Worm (Caenorhabditis elegans) whole organism, young adult: ENCODE data around the gene rad-23.

ENCODE experiments used
- C06A6.2 ChIP-seq: fragments of 200-800 bp; sonication (Bioruptor generic); conservative IDR thresholded peaks from 2 replicates; pipeline ENCODE4 v1.3.6; 2022; ENCODE audit warnings: missing genetic modification characterization, missing compliant biosample characterization
- K11D2.4 ChIP-seq: fragments of 200-800 bp; sonication (Bioruptor generic); IDR thresholded peaks from 2 replicates; pipeline ENCODE4 v1.3.6; 2022; ENCODE audit warnings: missing genetic modification reagents, missing genetic modification characterization, missing compliant biosample characterization
- K12H6.12 ChIP-seq: fragments of 200-800 bp; sonication (Bioruptor generic); optimal IDR thresholded peaks from 2 replicates; lab custom pipeline; 2018; ENCODE audit warnings: mild to moderate bottlenecking, missing genetic modification characterization, missing compliant biosample characterization
- T26A5.8 ChIP-seq: sonication (generic microtip); optimal IDR thresholded peaks from 2 replicates; lab custom pipeline; 2016; ENCODE audit warnings: missing genetic modification characterization, missing compliant biosample characterization
- ZK185.1 ChIP-seq: sonication (generic microtip); optimal IDR thresholded peaks from 2 replicates; lab custom pipeline; 2016; ENCODE audit warnings: mild to moderate bottlenecking, missing genetic modification characterization, missing compliant biosample characterization; ENCODE audit not compliant: poor library complexity, severe bottlenecking
- akir-1 ChIP-seq: fragments of 200-800 bp; sonication (Bioruptor generic); optimal IDR thresholded peaks from 2 replicates; lab custom pipeline; 2018; ENCODE audit warnings: mild to moderate bottlenecking, missing genetic modification characterization, moderate library complexity, missing compliant biosample characterization
- ama-1 ChIP-seq, 3 experiments: fragments of 150-350 bp in 1 of 3; sonication (generic microtip) in 2 of 3; optimal IDR thresholded peaks; 2 replicates each; lab custom pipeline; 2014 to 2018; ENCODE audit warnings: missing biosample characterization in 2 of 3, missing genetic modification characterization in 2 of 3, missing genetic modification reagents in 2 of 3
- aptf-3 ChIP-seq: fragments of 200-800 bp; sonication (Bioruptor generic); IDR thresholded peaks from 2 replicates; pipeline ENCODE4 v1.3.6; 2022; ENCODE audit warnings: missing genetic modification characterization, missing compliant biosample characterization
- athp-1 ChIP-seq: sonication (generic microtip); optimal IDR thresholded peaks from 2 replicates; lab custom pipeline; 2017; ENCODE audit warnings: mild to moderate bottlenecking, missing genetic modification characterization, missing compliant biosample characterization
- attf-3 ChIP-seq: fragments of 200-800 bp; sonication (Bioruptor generic); conservative IDR thresholded peaks from 2 replicates; pipeline ENCODE4 v1.3.6; 2022; ENCODE audit warnings: missing genetic modification reagents, missing genetic modification characterization, missing compliant biosample characterization
- bed-2 ChIP-seq: fragments of 200-800 bp; sonication (Bioruptor generic); IDR thresholded peaks from 2 replicates; pipeline ENCODE4 v1.3.6; 2022; ENCODE audit warnings: missing genetic modification reagents, missing genetic modification characterization, missing compliant biosample characterization
- ccch-3 ChIP-seq: fragments of 200-800 bp; sonication (Bioruptor generic); optimal IDR thresholded peaks from 2 replicates; lab custom pipeline; 2018; ENCODE audit warnings: mild to moderate bottlenecking, missing genetic modification characterization, missing compliant biosample characterization
- cebp-1 ChIP-seq, 2 experiments: fragments of 200-800 bp in 1 of 2; sonication (Bioruptor generic) in 1 of 2; sonication (generic microtip) in 1 of 2; IDR thresholded peaks in 1 of 2; optimal IDR thresholded peaks in 1 of 2; 2 replicates each; pipeline versions ENCODE4 v1.3.6 to Lab custom; 2017 to 2022; ENCODE audit warnings: missing compliant biosample characterization in 2 of 2, missing genetic modification characterization in 2 of 2, mild to moderate bottlenecking in 1 of 2, missing genetic modification reagents in 1 of 2, moderate library complexity in 1 of 2
- ceh-27 ChIP-seq: fragments of 200-800 bp; sonication (Bioruptor generic); optimal IDR thresholded peaks from 2 replicates; lab custom pipeline; 2018; ENCODE audit warnings: mild to moderate bottlenecking, missing genetic modification characterization, moderate library complexity, missing compliant biosample characterization
- ceh-40 ChIP-seq: fragments of 200-800 bp; sonication (Bioruptor generic); IDR thresholded peaks from 2 replicates; pipeline ENCODE4 v1.3.6; 2022; ENCODE audit warnings: missing genetic modification characterization, missing compliant biosample characterization
- ceh-79 ChIP-seq: sonication (generic microtip); optimal IDR thresholded peaks from 2 replicates; lab custom pipeline; 2017; ENCODE audit warnings: mild to moderate bottlenecking, missing genetic modification characterization, missing compliant biosample characterization
- chd-7 ChIP-seq: sonication (generic microtip); optimal IDR thresholded peaks from 2 replicates; lab custom pipeline; 2016; ENCODE audit warnings: mild to moderate bottlenecking, missing genetic modification characterization, moderate library complexity, missing compliant biosample characterization
- die-1 ChIP-seq: sonication (generic microtip); optimal IDR thresholded peaks from 2 replicates; lab custom pipeline; 2016; ENCODE audit warnings: missing genotype, mild to moderate bottlenecking, missing genetic modification characterization, missing compliant biosample characterization
- efl-1 ChIP-seq: fragments of 150-350 bp; optimal IDR thresholded peaks from 2 replicates; lab custom pipeline; 2014; ENCODE audit warnings: missing biosample characterization, missing genetic modification reagents, missing genetic modification characterization
- egl-44 ChIP-seq: fragments of 200-800 bp; sonication (Bioruptor generic); IDR thresholded peaks from 2 replicates; pipeline ENCODE4 v1.3.6; 2022; ENCODE audit warnings: missing genetic modification reagents, missing genetic modification characterization, missing compliant biosample characterization
- egrh-3 ChIP-seq: fragments of 200-800 bp; sonication (Bioruptor generic); IDR thresholded peaks from 2 replicates; pipeline ENCODE4 v1.3.6; 2022; ENCODE audit warnings: missing genetic modification reagents, missing genetic modification characterization, missing compliant biosample characterization
- hsf-1 ChIP-seq: fragments of 200-800 bp; sonication (Bioruptor generic); IDR thresholded peaks from 2 replicates; pipeline ENCODE4 v1.3.6; 2022; ENCODE audit warnings: missing genetic modification reagents, missing genetic modification characterization, missing compliant biosample characterization
- let-526 ChIP-seq: fragments of 200-800 bp; sonication (Bioruptor generic); IDR thresholded peaks from 2 replicates; pipeline ENCODE4 v1.3.6; 2022; ENCODE audit warnings: missing genetic modification reagents, missing genetic modification characterization, missing compliant biosample characterization
- let-607 ChIP-seq, 2 experiments: fragments of 200-800 bp in 1 of 2; sonication (Bioruptor generic) in 1 of 2; sonication (generic microtip) in 1 of 2; optimal IDR thresholded peaks; 2 replicates each; lab custom pipeline; 2016 to 2018; ENCODE audit warnings: mild to moderate bottlenecking in 2 of 2, missing compliant biosample characterization in 2 of 2, missing genetic modification characterization in 2 of 2, moderate library complexity in 2 of 2, missing genotype in 1 of 2
- lin-26 ChIP-seq: fragments of 200-800 bp; sonication (Bioruptor generic); IDR thresholded peaks from 2 replicates; pipeline ENCODE4 v1.3.6; 2022; ENCODE audit warnings: missing genetic modification reagents, missing genetic modification characterization, missing compliant biosample characterization
- lin-35 ChIP-seq, 3 experiments: fragments of 150-350 bp in 2 of 3; sonication (generic microtip) in 1 of 3; optimal IDR thresholded peaks; 2 replicates each; lab custom pipeline; 2014 to 2018; ENCODE audit warnings: missing biosample characterization in 3 of 3, missing genetic modification characterization in 3 of 3, missing genetic modification reagents in 3 of 3
- lin-54 ChIP-seq: fragments of 200-800 bp; sonication (Bioruptor generic); optimal IDR thresholded peaks from 2 replicates; lab custom pipeline; 2018; ENCODE audit warnings: mild to moderate bottlenecking, missing genetic modification characterization, missing compliant biosample characterization
- lsl-1 ChIP-seq: fragments of 200-800 bp; sonication (Bioruptor generic); optimal IDR thresholded peaks from 2 replicates; lab custom pipeline; 2018; ENCODE audit warnings: mild to moderate bottlenecking, missing genetic modification characterization, moderate library complexity, missing compliant biosample characterization
- madf-10 ChIP-seq: sonication (generic microtip); optimal IDR thresholded peaks from 2 replicates; lab custom pipeline; 2016; ENCODE audit warnings: mild to moderate bottlenecking, missing genetic modification characterization, missing compliant biosample characterization
- mcd-1 ChIP-seq: fragments of 200-800 bp; sonication (Bioruptor generic); IDR thresholded peaks from 2 replicates; pipeline ENCODE4 v1.3.6; 2022; ENCODE audit warnings: missing genetic modification reagents, missing genetic modification characterization, missing compliant biosample characterization
- nfya-1 ChIP-seq: sonication (generic microtip); optimal IDR thresholded peaks from 2 replicates; lab custom pipeline; 2017; ENCODE audit warnings: antibody characterized with exemption, missing compliant biosample characterization, missing genetic modification characterization, borderline replicate concordance; ENCODE audit not compliant: insufficient read depth
- nfyb-1 ChIP-seq: fragments of 200-800 bp; sonication (Bioruptor generic); IDR thresholded peaks from 2 replicates; pipeline ENCODE4 v1.3.6; 2022; ENCODE audit warnings: missing genetic modification reagents, missing genetic modification characterization, missing compliant biosample characterization
- nhr-90 ChIP-seq: sonication (generic microtip); optimal IDR thresholded peaks from 2 replicates; lab custom pipeline; 2016; ENCODE audit warnings: missing genotype, mild to moderate bottlenecking, missing genetic modification characterization, missing compliant biosample characterization
- pbrm-1 ChIP-seq: fragments of 200-800 bp; sonication (Bioruptor generic); IDR thresholded peaks from 2 replicates; pipeline ENCODE4 v1.3.6; 2022; ENCODE audit warnings: missing genetic modification reagents, missing genetic modification characterization, missing compliant biosample characterization
- rcor-1 ChIP-seq: fragments of 200-800 bp; sonication (Bioruptor generic); IDR thresholded peaks from 2 replicates; pipeline ENCODE4 v1.3.6; 2022; ENCODE audit warnings: missing genetic modification reagents, missing genetic modification characterization, missing compliant biosample characterization
- rpc-1 ChIP-seq, 2 experiments: fragments of 150-350 bp in 1 of 2; sonication (generic microtip) in 1 of 2; optimal IDR thresholded peaks; 2 replicates each; lab custom pipeline; 2014 to 2018; ENCODE audit warnings: missing biosample characterization in 1 of 2, missing genetic modification characterization in 1 of 2, missing genetic modification reagents in 1 of 2, missing genotype in 1 of 2
- snpc-3.4 ChIP-seq: sonication (generic microtip); optimal IDR thresholded peaks from 2 replicates; lab custom pipeline; 2017; ENCODE audit warnings: missing genetic modification characterization, mild to moderate bottlenecking, missing compliant biosample characterization, antibody characterized with exemption, moderate library complexity, missing genotype, missing genetic modification reagents
- snpc-4 ChIP-seq, 5 experiments: fragments of 150-350 bp in 1 of 5; sonication (generic microtip) in 4 of 5; optimal IDR thresholded peaks; 2 replicates each; lab custom pipeline; 2014 to 2018; ENCODE audit warnings: missing genetic modification characterization in 5 of 5, missing biosample characterization in 3 of 5, antibody characterized with exemption in 2 of 5, mild to moderate bottlenecking in 2 of 5, missing compliant biosample characterization in 2 of 5, missing genotype in 2 of 5, moderate library complexity in 2 of 5, missing genetic modification reagents in 1 of 5
- somi-1 ChIP-seq: fragments of 200-800 bp; sonication (Bioruptor generic); optimal IDR thresholded peaks from 2 replicates; lab custom pipeline; 2018; ENCODE audit warnings: mild to moderate bottlenecking, missing genetic modification characterization, missing compliant biosample characterization
- tbp1 ChIP-seq: fragments of 200-800 bp; sonication (Bioruptor generic); optimal IDR thresholded peaks from 2 replicates; lab custom pipeline; 2018; ENCODE audit warnings: mild to moderate bottlenecking, missing genetic modification characterization, missing compliant biosample characterization
- zfh-2 ChIP-seq: fragments of 200-800 bp; sonication (Bioruptor generic); conservative IDR thresholded peaks from 2 replicates; pipeline ENCODE4 v1.3.6; 2022; ENCODE audit warnings: missing genetic modification reagents, missing genetic modification characterization, missing compliant biosample characterization
- zim-3 ChIP-seq: sonication (generic microtip); optimal IDR thresholded peaks from 2 replicates; lab custom pipeline; 2017; ENCODE audit warnings: mild to moderate bottlenecking, missing genetic modification characterization, moderate library complexity, missing compliant biosample characterization
- ztf-26 ChIP-seq: sonication (generic microtip); optimal IDR thresholded peaks from 2 replicates; lab custom pipeline; 2017; ENCODE audit warnings: missing genetic modification characterization, missing compliant biosample characterization

rad-23 gene

DNA sequence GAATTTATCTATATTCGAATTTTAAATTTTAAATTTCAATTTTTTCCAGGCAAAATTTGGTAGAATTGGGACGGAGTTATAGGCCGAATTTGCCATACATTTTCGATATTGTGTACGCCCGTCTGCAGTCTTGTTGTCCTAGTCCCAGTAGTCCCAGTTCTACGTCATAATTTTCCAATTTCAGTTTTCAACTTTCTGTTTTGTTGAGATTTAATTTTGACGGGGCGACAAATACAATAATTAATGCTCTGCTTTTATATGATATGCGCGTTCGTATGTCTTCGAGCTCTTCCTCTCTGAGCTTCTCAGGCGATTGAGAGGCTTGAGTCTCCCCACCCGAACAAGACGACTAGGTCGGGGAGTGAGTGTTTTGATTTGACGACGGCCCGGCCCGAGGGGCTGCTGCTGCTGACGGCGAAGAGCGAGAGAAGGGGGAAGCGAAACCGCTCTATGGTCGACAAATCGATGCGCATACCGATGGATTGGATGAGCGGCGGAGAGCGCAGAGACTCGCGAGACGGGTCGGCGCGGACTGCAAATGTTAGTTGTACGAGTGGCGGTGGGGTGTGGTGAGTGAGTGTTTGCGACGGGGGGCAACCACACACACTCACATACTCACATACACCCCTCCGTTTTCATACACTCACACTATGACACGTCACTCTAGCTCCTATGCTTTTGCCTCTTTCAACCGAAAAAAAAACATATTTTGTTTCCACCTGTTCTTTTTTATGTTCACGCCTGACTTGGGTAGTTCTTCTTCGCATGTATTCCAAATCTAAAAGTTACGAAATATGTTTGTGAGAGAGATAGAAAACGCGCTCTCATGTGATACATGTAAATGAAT lies 17.6 kb downstream of the rad-23 start (continued):
- 0 out of 2 replicates have a peak, but pooled peaks have one; percentile 5 for TF ChIP-seq ceh-40 (GFP tag; lab: Robert Waterston, UW)
- peak; percentile 76 for TF ChIP-seq mcd-1 (GFP tag; lab: Robert Waterston, UW)
- peak; percentile 69; the same call in 1 of the 2 replicates for TF ChIP-seq pbrm-1 (GFP tag; lab: Robert Waterston, UW)
- TF ChIP-seq nfyb-1 (GFP tag; lab: Robert Waterston, UW) = peak; percentile 82
- no peak for TF ChIP-seq efl-1
- TF ChIP-seq lin-54 = peak; percentile 14
- TF ChIP-seq K12H6.12 (tag; lab: Kevin White, UChicago) = peak; percentile 81
- no peak for TF ChIP-seq akir-1
- no peak for TF ChIP-seq egl-44 (GFP tag; lab: Robert Waterston, UW)
- TF ChIP-seq C06A6.2 (GFP tag; lab: Robert Waterston, UW) = 0 out of 2 replicates have a peak, but pooled peaks have one; percentile 13
- peak; percentile 55 for TF ChIP-seq tbp1
- TF ChIP-seq zim-3 (tag; lab: Kevin White, UChicago) = peak; percentile 28
- TF ChIP-seq egrh-3 (GFP tag; lab: Robert Waterston, UW) = peak; percentile 95
- TF ChIP-seq somi-1 (GFP tag; lab: Kevin White, UChicago) = peak; percentile 60
- no peak for TF ChIP-seq snpc-4 (GFP tag; optimal IDR thresholded peaks at IDR 0.05; lab: Kevin White, UChicago)
- peak; percentile 8 to 49 (median 27) for TF ChIP-seq snpc-4 (tag; optimal IDR thresholded peaks at IDR 0.05; lab: Kevin White, UChicago)
- peak; percentile 3 for TF ChIP-seq lsl-1 (GFP tag; lab: Kevin White, UChicago)
- TF ChIP-seq let-526 (GFP tag; lab: Robert Waterston, UW) = peak; percentile 65
- TF ChIP-seq let-607 (tag; optimal IDR thresholded peaks at IDR 0.05; lab: Kevin White, UChicago) = peak; percentile 91 to 92
- no peak for TF ChIP-seq rpc-1 (optimal IDR thresholded peaks at IDR 0.05; lab: Kevin White, UChicago)
- TF ChIP-seq rpc-1 (tag; optimal IDR thresholded peaks at IDR 0.05; lab: Kevin White, UChicago) = no peak
- TF ChIP-seq attf-3 (GFP tag; lab: Robert Waterston, UW) = peak; percentile 44; the same call in 1 of the 2 replicates
- peak; percentile 30 for TF ChIP-seq ceh-79 (tag; lab: Kevin White, UChicago)
- TF ChIP-seq lin-35 (GFP tag; optimal IDR thresholded peaks at IDR 0.05; lab: Kevin White, UChicago) = peak in 1 of 3 experiments; percentile 44
- peak; percentile 52 for TF ChIP-seq nhr-90 (tag; lab: Kevin White, UChicago)
- no peak for TF ChIP-seq ccch-3 (GFP tag; lab: Kevin White, UChicago)
- no peak for TF ChIP-seq nfya-1 (tag; lab: Kevin White, UChicago)
- TF ChIP-seq K11D2.4 (GFP tag; lab: Robert Waterston, UW) = peak; percentile 55
- peak; percentile 59 for TF ChIP-seq chd-7 (tag; lab: Kevin White, UChicago)
- TF ChIP-seq ZK185.1 (tag; lab: Kevin White, UChicago) = peak; percentile 54
- TF ChIP-seq ceh-27 (GFP tag; lab: Kevin White, UChicago) = peak; percentile 90
- peak; percentile 87 for TF ChIP-seq madf-10
- peak; percentile 70 for TF ChIP-seq rcor-1 (GFP tag; lab: Robert Waterston, UW)
- TF ChIP-seq ama-1 (optimal IDR thresholded peaks at IDR 0.05; lab: Kevin White, UChicago) = peak; percentile 83
- TF ChIP-seq ama-1 (GFP tag; optimal IDR thresholded peaks at IDR 0.05; lab: Kevin White, UChicago) = peak in 1 of 2 experiments; percentile 24
- TF ChIP-seq hsf-1 (GFP tag; lab: Robert Waterston, UW) = no peak
- peak; percentile 72 for TF ChIP-seq ztf-26 (tag; lab: Kevin White, UChicago)
- no peak for TF ChIP-seq aptf-3
- no peak for TF ChIP-seq T26A5.8 (tag; lab: Kevin White, UChicago)
- peak; percentile 48 for TF ChIP-seq athp-1 (tag; lab: Kevin White, UChicago)
- TF ChIP-seq snpc-3.4 (tag; lab: Kevin White, UChicago) = no peak
- TF ChIP-seq bed-2 (GFP tag; lab: Robert Waterston, UW) = 0 out of 2 replicates have a peak, but pooled peaks have one; percentile 57
- peak; percentile 82 for TF ChIP-seq cebp-1 (GFP tag; IDR thresholded peaks at IDR 0.05; lab: Robert Waterston, UW)
- peak; percentile 89 for TF ChIP-seq cebp-1 (tag; optimal IDR thresholded peaks at IDR 0.05; lab: Kevin White, UChicago)
- TF ChIP-seq die-1 (tag; lab: Kevin White, UChicago) = peak; percentile 53
- peak; percentile 99 for TF ChIP-seq zfh-2
- peak; percentile 74 for TF ChIP-seq lin-26
